Worm (Caenorhabditis elegans): ENCODE data around the gene F11C1.7.

F11C1.7 gene

DNA sequence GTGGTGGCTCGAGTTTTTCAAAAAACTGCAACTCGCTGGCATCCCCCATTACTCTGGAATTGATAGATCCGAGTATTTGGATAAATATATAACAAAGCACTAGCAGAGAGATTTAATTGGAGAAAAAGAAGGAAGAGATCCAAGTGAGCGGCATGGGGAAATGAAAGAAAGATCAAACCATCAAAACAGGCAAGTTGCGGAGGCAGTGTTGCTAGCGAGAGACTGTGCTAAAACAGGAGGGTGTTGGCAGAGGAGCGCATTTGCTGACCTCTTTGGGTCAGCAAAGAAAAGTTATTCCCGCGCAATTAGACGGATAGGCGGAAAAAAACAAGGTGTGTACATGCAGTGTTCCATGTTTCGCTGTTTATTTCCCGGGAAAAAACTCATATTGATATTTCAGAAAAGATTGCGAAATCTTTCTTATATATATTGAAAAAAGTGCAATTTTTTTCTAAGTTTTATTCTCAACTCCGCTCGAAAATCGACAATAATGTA, 13.5 kb upstream of the F11C1.7 start, which contains the start of gene ppk-3 (continued):
- TF ChIP-seq tbx-2 (tag; optimal IDR thresholded peaks at IDR 0.05), result peak; percentile 86
- TF ChIP-seq hlh-17 (GFP tag; optimal IDR thresholded peaks at IDR 0.05; ENCODE audit: borderline replicate concordance), result no peak
- peak; percentile 20 for TF ChIP-seq hpl-2 (GFP tag; optimal IDR thresholded peaks at IDR 0.05)
- no peak for TF ChIP-seq nhr-28 (tag; optimal IDR thresholded peaks at IDR 0.05)
- peak; percentile 85 for TF ChIP-seq grh-1 (GFP tag; IDR thresholded peaks at IDR 0.05)
- TF ChIP-seq nhr-84 (tag; optimal IDR thresholded peaks at IDR 0.05), result no peak
- TF ChIP-seq lin-35 (GFP tag; optimal IDR thresholded peaks at IDR 0.05), result peak; percentile 84 to 88
- peak; percentile 81 for TF ChIP-seq irx-1 (tag; optimal IDR thresholded peaks at IDR 0.05)

ce11 chrX:12976774-12977173, 12.4 kb upstream of the F11C1.7 start, which contains the start of the genes F11C1.4 and F11C1.10:
Gene F11C1.4 (plus strand): TSS chrX:12977074.
Gene F11C1.10 (plus strand): TSS chrX:12977082.
- TF ChIP-seq egl-13 (tag; optimal IDR thresholded peaks at IDR 0.05), result no peak
- no peak for TF ChIP-seq C04F5.9 (tag; optimal IDR thresholded peaks at IDR 0.05)
- no peak for TF ChIP-seq unc-86 (tag; optimal IDR thresholded peaks at IDR 0.05)
- TF ChIP-seq swsn-7 (tag; optimal IDR thresholded peaks at IDR 0.05), result no peak
- TF ChIP-seq efl-1 (optimal IDR thresholded peaks at IDR 0.05), result no peak
- no peak for TF ChIP-seq efl-1 (GFP tag; optimal IDR thresholded peaks at IDR 0.05 in 1 of 2)
- no peak for TF ChIP-seq mep-1 (tag; optimal IDR thresholded peaks at IDR 0.05)
- TF ChIP-seq xbp-1 (tag; optimal IDR thresholded peaks at IDR 0.05), result no peak
- no peak for TF ChIP-seq nhr-47 (tag; optimal IDR thresholded peaks at IDR 0.05)
- TF ChIP-seq ztf-11 (tag; optimal IDR thresholded peaks at IDR 0.05), result no peak
- TF ChIP-seq zip-4 (GFP tag; optimal IDR thresholded peaks at IDR 0.05), result no peak
- TF ChIP-seq Y116A8C.19 (tag; optimal IDR thresholded peaks at IDR 0.05; ENCODE audit: borderline replicate concordance), result no peak
- no peak for TF ChIP-seq F16B12.6 (tag; optimal IDR thresholded peaks at IDR 0.05)
- TF ChIP-seq fkh-4 (tag; optimal IDR thresholded peaks at IDR 0.05; ENCODE audit: borderline replicate concordance), result no peak
- no peak for TF ChIP-seq alr-1 (tag; optimal IDR thresholded peaks at IDR 0.05; ENCODE audit: borderline replicate concordance)

ce11 chrX:12977451-12977850, 11.7 kb upstream of the F11C1.7 start, which contains the start of gene F11C1.9:
Gene F11C1.9 (minus strand): TSS chrX:12977551.
- no peak for TF ChIP-seq elt-2 (tag; optimal IDR thresholded peaks at IDR 0.05)
- TF ChIP-seq aly-2 (tag; optimal IDR thresholded peaks at IDR 0.05), result no peak
- no peak for TF ChIP-seq ceh-8 (GFP tag; optimal IDR thresholded peaks at IDR 0.05)
- no peak for TF ChIP-seq snpc-4 (tag; optimal IDR thresholded peaks at IDR 0.05)
- no peak for TF ChIP-seq irx-1 (tag; optimal IDR thresholded peaks at IDR 0.05)
- TF ChIP-seq F16B12.6 (tag; optimal IDR thresholded peaks at IDR 0.05), result no peak
- TF ChIP-seq ets-5 (GFP tag; IDR thresholded peaks at IDR 0.05), result no peak
- no peak for TF ChIP-seq nhr-84 (tag; optimal IDR thresholded peaks at IDR 0.05)
- no peak for TF ChIP-seq efl-1 (optimal IDR thresholded peaks at IDR 0.05)
- TF ChIP-seq efl-1 (GFP tag; optimal IDR thresholded peaks at IDR 0.05 in 1 of 2), result no peak
- no peak for TF ChIP-seq fkh-8 (tag; optimal IDR thresholded peaks at IDR 0.05)
- TF ChIP-seq snu-23 (GFP tag; optimal IDR thresholded peaks at IDR 0.05), result no peak
- TF ChIP-seq ceh-82 (tag; optimal IDR thresholded peaks at IDR 0.05), result no peak
- TF ChIP-seq nhr-19 (GFP tag; conservative IDR thresholded peaks at IDR 0.05), result no peak
- no peak for TF ChIP-seq mef-2 (tag; optimal IDR thresholded peaks at IDR 0.05)

ce11 chrX:12978569-12978968, 10.6 kb upstream of the F11C1.7 start:
- TF ChIP-seq lin-13 (GFP tag; optimal IDR thresholded peaks at IDR 0.05) (no peak), tbx-2 (tag; optimal IDR thresholded peaks at IDR 0.05) (no peak), ceh-90 (tag; optimal IDR thresholded peaks at IDR 0.05) (no peak), Y116A8C.19 (tag; optimal IDR thresholded peaks at IDR 0.05; ENCODE audit: borderline replicate concordance) (no peak), ceh-82 (tag; optimal IDR thresholded peaks at IDR 0.05) (no peak), pax-3 (tag; optimal IDR thresholded peaks at IDR 0.05) (no peak), F16B12.6 (tag; optimal IDR thresholded peaks at IDR 0.05) (no peak)

All from whole organism, L1 larva.